Fruit fly (Drosophila melanogaster): ENCODE data around the gene Cpr67Fb.

DNA sequence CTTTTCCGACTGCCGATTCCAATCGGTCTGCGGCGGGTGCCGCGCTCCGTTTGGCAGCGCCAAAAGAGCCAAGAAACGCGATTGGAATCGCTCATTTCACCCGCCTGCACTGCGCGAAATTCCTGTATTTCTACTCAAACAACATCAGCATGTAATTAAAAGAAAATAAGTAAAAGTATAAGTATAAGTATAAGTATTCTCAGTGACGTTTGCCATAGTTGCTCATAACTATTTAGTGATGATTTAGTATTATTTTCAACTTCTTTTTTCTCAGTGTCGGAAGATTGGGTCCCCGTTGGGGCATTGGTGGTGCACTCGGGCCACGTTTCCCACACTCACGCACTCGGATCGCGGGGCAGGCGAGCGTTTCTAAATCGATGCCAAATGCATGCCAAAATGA is 19.2 kb downstream of the Cpr67Fb start:
- TF ChIP-seq CTCF (optimal IDR thresholded peaks at IDR 0.05) (no peak), CG8478 (optimal IDR thresholded peaks at IDR 0.05) (no peak)
